Worm (Caenorhabditis elegans) whole organism, midembryonic: ENCODE results near the gene C29A12.1.

Experiments
- cog-1 ChIP-seq: sonication (generic microtip); optimal IDR thresholded peaks from 2 replicates; lab custom pipeline; 2016; ENCODE audit warnings: missing genetic modification characterization, missing compliant biosample characterization
- klf-2 ChIP-seq: fragments of 200-800 bp; sonication (Bioruptor generic); conservative IDR thresholded peaks from 2 replicates; pipeline ENCODE4 v1.3.6; 2022; ENCODE audit warnings: missing genetic modification reagents, missing genetic modification characterization, missing compliant biosample characterization
- med-1 ChIP-seq: sonication (generic microtip); optimal IDR thresholded peaks from 2 replicates; lab custom pipeline; 2017; ENCODE audit warnings: missing genetic modification characterization, mild to moderate bottlenecking, missing compliant biosample characterization, antibody characterized with exemption, missing genetic modification reagents; ENCODE audit not compliant: insufficient read depth
- ref-1 ChIP-seq: fragments of 200-800 bp; sonication (Bioruptor generic); conservative IDR thresholded peaks from 2 replicates; pipeline ENCODE4 v1.3.6; 2022; ENCODE audit warnings: missing genetic modification reagents, missing genetic modification characterization, missing compliant biosample characterization
- tab-1 ChIP-seq: fragments of 200-800 bp; sonication (Bioruptor generic); IDR thresholded peaks from 2 replicates; pipeline ENCODE4 v1.3.6; 2022; ENCODE audit warnings: missing genetic modification characterization, missing compliant biosample characterization
- ztf-23 ChIP-seq: fragments of 200-800 bp; sonication (Bioruptor generic); IDR thresholded peaks from 2 replicates; pipeline ENCODE4 v1.3.6; 2022; ENCODE audit warnings: missing genetic modification reagents, missing genetic modification characterization, missing compliant biosample characterization

ce11 chrV:10832862-10833261, 19.6 kb upstream of the C29A12.1 start:
- no peak for TF ChIP-seq ref-1
- no peak for TF ChIP-seq cog-1 (tag; lab: Kevin White, UChicago)
- TF ChIP-seq tab-1, result no peak
- TF ChIP-seq ztf-23 (GFP tag; lab: Robert Waterston, UW), result no peak
- TF ChIP-seq med-1 (GFP tag; lab: Kevin White, UChicago), result no peak
- TF ChIP-seq klf-2 (GFP tag; lab: Robert Waterston, UW), result no peak
